Fruit fly (Drosophila melanogaster) whole organism, embryonic: ENCODE data around the gene CG9150.

Experiments
- CG10462 ChIP-seq: fragments of 200-800 bp; sonication (Bioruptor generic); optimal IDR thresholded peaks from 2 replicates; lab custom pipeline; 2016; ENCODE audit warnings: missing biosample characterization, missing genetic modification characterization
- CG11695 ChIP-seq: fragments of 200-800 bp; sonication (Bioruptor generic); IDR thresholded peaks from 3 replicates; pipeline ENCODE4 v1.3.6; 2022; ENCODE audit warnings: missing biosample characterization, missing genetic modification characterization
- CG12155 ChIP-seq: fragments of 200-800 bp; sonication (Bioruptor generic); optimal IDR thresholded peaks from 3 replicates; lab custom pipeline; 2016; ENCODE audit warnings: missing biosample characterization, missing genetic modification characterization
- CG12659 ChIP-seq: fragments of 200-800 bp; sonication (Bioruptor generic); optimal IDR thresholded peaks from 3 replicates; lab custom pipeline; 2017; ENCODE audit warnings: mild to moderate bottlenecking, missing biosample characterization, missing genetic modification reagents, missing genetic modification characterization
- CG13123 ChIP-seq: fragments of 200-800 bp; sonication (Bioruptor generic); optimal IDR thresholded peaks from 2 replicates; lab custom pipeline; 2016; ENCODE audit warnings: missing biosample characterization, missing genetic modification characterization
- CG13424 ChIP-seq: fragments of 200-800 bp; sonication (Bioruptor generic); optimal IDR thresholded peaks from 2 replicates; lab custom pipeline; 2019; ENCODE audit warnings: missing biosample characterization, mild to moderate bottlenecking, missing genetic modification characterization, moderate library complexity
- CG15601 ChIP-seq: fragments of 200-800 bp; sonication (Bioruptor generic); optimal IDR thresholded peaks from 3 replicates; lab custom pipeline; 2019; ENCODE audit warnings: missing biosample characterization, mild to moderate bottlenecking, missing genetic modification characterization, moderate library complexity
- CG1602 ChIP-seq: fragments of 200-800 bp; sonication (Bioruptor generic); optimal IDR thresholded peaks from 3 replicates; lab custom pipeline; 2016; ENCODE audit warnings: missing biosample characterization, missing genetic modification characterization
- CG16815 ChIP-seq: fragments of 200-800 bp; sonication (Bioruptor generic); optimal IDR thresholded peaks from 3 replicates; lab custom pipeline; 2017; ENCODE audit warnings: missing biosample characterization, mild to moderate bottlenecking, missing genetic modification characterization
- CG17385 ChIP-seq: fragments of 200-800 bp; sonication (Bioruptor generic); optimal IDR thresholded peaks from 3 replicates; lab custom pipeline; 2018; ENCODE audit warnings: missing biosample characterization, mild to moderate bottlenecking, missing genetic modification characterization
- CG2199 ChIP-seq: fragments of 200-800 bp; sonication (Bioruptor generic); IDR thresholded peaks from 3 replicates; pipeline ENCODE4 v1.3.6; 2022; ENCODE audit warnings: missing biosample characterization, missing genetic modification characterization
- CG2202 ChIP-seq: fragments of 200-800 bp; sonication (Bioruptor generic); optimal IDR thresholded peaks from 2 replicates; lab custom pipeline; 2018; ENCODE audit warnings: missing biosample characterization, mild to moderate bottlenecking, missing genetic modification characterization
- CG2889 ChIP-seq: fragments of 200-800 bp; sonication (Bioruptor generic); IDR thresholded peaks from 3 replicates; pipeline ENCODE4 v1.3.6; 2022; ENCODE audit warnings: missing biosample characterization, missing genetic modification characterization
- CG30020 ChIP-seq: fragments of 200-800 bp; optimal IDR thresholded peaks from 2 replicates; lab custom pipeline; 2019; ENCODE audit warnings: missing biosample characterization, mild to moderate bottlenecking, missing genetic modification characterization, moderate library complexity
- CG31365 ChIP-seq: fragments of 200-800 bp; sonication (Bioruptor generic); optimal IDR thresholded peaks from 2 replicates; lab custom pipeline; 2018; ENCODE audit warnings: missing biosample characterization, mild to moderate bottlenecking, missing genetic modification characterization
- CG6175 ChIP-seq: fragments of 200-800 bp; sonication (Bioruptor generic); IDR thresholded peaks from 3 replicates; pipeline ENCODE4 v1.3.6; 2022; ENCODE audit warnings: missing biosample characterization, missing genetic modification characterization
- CG6854 ChIP-seq: fragments of 200-800 bp; sonication (Bioruptor generic); optimal IDR thresholded peaks from 3 replicates; lab custom pipeline; 2017; ENCODE audit warnings: missing biosample characterization, mild to moderate bottlenecking, missing genetic modification characterization
- CG7928 ChIP-seq: fragments of 200-800 bp; sonication (Bioruptor generic); optimal IDR thresholded peaks from 2 replicates; lab custom pipeline; 2017; ENCODE audit warnings: missing biosample characterization, mild to moderate bottlenecking, missing genetic modification characterization
- CG7963 ChIP-seq: fragments of 200-800 bp; sonication (Bioruptor generic); IDR thresholded peaks from 3 replicates; pipeline ENCODE4 v1.3.6; 2022; ENCODE audit warnings: missing biosample characterization, missing genetic modification characterization; ENCODE audit not compliant: partially characterized antibody
- CG8359 ChIP-seq: fragments of 200-800 bp; sonication (Bioruptor generic); optimal IDR thresholded peaks from 2 replicates; lab custom pipeline; 2017; ENCODE audit warnings: missing biosample characterization, mild to moderate bottlenecking, missing genetic modification characterization, borderline replicate concordance
- CG9609 ChIP-seq: fragments of 200-800 bp; sonication (Bioruptor generic); optimal IDR thresholded peaks from 3 replicates; lab custom pipeline; 2016; ENCODE audit warnings: missing biosample characterization, missing genetic modification characterization
- CHES-1-like ChIP-seq: fragments of 200-800 bp; sonication (Bioruptor generic); optimal IDR thresholded peaks from 2 replicates; lab custom pipeline; 2016; ENCODE audit warnings: missing biosample characterization, missing genetic modification characterization
- Dfd ChIP-seq, 2 experiments: fragments of >200 bp; optimal IDR thresholded peaks; 2 replicates each; lab custom pipeline; 2017; ENCODE audit warnings: missing biosample characterization in 2 of 2, missing genetic modification characterization in 2 of 2
- Fer2 ChIP-seq: fragments of 200-800 bp; sonication (Bioruptor generic); optimal IDR thresholded peaks from 2 replicates; lab custom pipeline; 2018; ENCODE audit warnings: missing biosample characterization, mild to moderate bottlenecking, missing genetic modification characterization, moderate library complexity
- MESR4 ChIP-seq: fragments of 200-800 bp; sonication (Bioruptor generic); optimal IDR thresholded peaks from 2 replicates; lab custom pipeline; 2018; ENCODE audit warnings: missing biosample characterization, mild to moderate bottlenecking, missing genetic modification characterization, moderate library complexity
- Meics ChIP-seq: fragments of 200-800 bp; sonication (Bioruptor generic); optimal IDR thresholded peaks from 2 replicates; lab custom pipeline; 2017; ENCODE audit warnings: missing biosample characterization, mild to moderate bottlenecking, missing genetic modification characterization
- Neu2 ChIP-seq: fragments of 200-800 bp; sonication (Bioruptor generic); optimal IDR thresholded peaks from 3 replicates; lab custom pipeline; 2016; ENCODE audit warnings: missing biosample characterization, missing genetic modification characterization, borderline replicate concordance
- Sry-δ ChIP-seq: fragments of 200-800 bp; sonication (Bioruptor generic); optimal IDR thresholded peaks from 2 replicates; lab custom pipeline; 2016; ENCODE audit warnings: missing biosample characterization, missing genetic modification characterization
- Usf ChIP-seq: fragments of 200-800 bp; sonication (Bioruptor generic); optimal IDR thresholded peaks from 2 replicates; lab custom pipeline; 2017; ENCODE audit warnings: missing genotype, missing biosample characterization, missing genetic modification characterization
- abd-A ChIP-seq: fragments of 200-800 bp; sonication (Bioruptor generic); optimal IDR thresholded peaks from 3 replicates; lab custom pipeline; 2019; ENCODE audit warnings: missing biosample characterization, mild to moderate bottlenecking, missing genetic modification characterization, moderate library complexity
- ac ChIP-seq: fragments of 200-800 bp; sonication (Bioruptor generic); optimal IDR thresholded peaks from 3 replicates; lab custom pipeline; 2017; ENCODE audit warnings: missing biosample characterization, mild to moderate bottlenecking, missing genetic modification characterization
- da ChIP-seq: fragments of 200-800 bp; sonication (Bioruptor generic); optimal IDR thresholded peaks from 2 replicates; lab custom pipeline; 2016; ENCODE audit warnings: missing biosample characterization, missing genetic modification characterization
- dimm ChIP-seq: fragments of 200-800 bp; sonication (Bioruptor generic); IDR thresholded peaks from 2 replicates; pipeline ENCODE4 v1.3.6; 2022; ENCODE audit warnings: missing biosample characterization, missing genetic modification characterization
- ewg ChIP-seq: fragments of 200-800 bp; sonication (Bioruptor generic); optimal IDR thresholded peaks from 3 replicates; lab custom pipeline; 2017; ENCODE audit warnings: mild to moderate bottlenecking, missing biosample characterization, missing genetic modification reagents, missing genetic modification characterization
- gt ChIP-seq: fragments of 200-800 bp; sonication (Bioruptor generic); IDR thresholded peaks from 2 replicates; pipeline ENCODE4 v1.3.6; 2022; ENCODE audit warnings: missing biosample characterization, missing genetic modification characterization
- jumu ChIP-seq: fragments of 200-800 bp; sonication (Bioruptor generic); optimal IDR thresholded peaks from 3 replicates; lab custom pipeline; 2016; ENCODE audit warnings: missing biosample characterization, missing genetic modification characterization
- lilli ChIP-seq: fragments of 200-800 bp; sonication (Bioruptor generic); optimal IDR thresholded peaks from 3 replicates; lab custom pipeline; 2016; ENCODE audit warnings: missing biosample characterization, missing genetic modification characterization
- mam ChIP-seq: fragments of 200-800 bp; sonication (Bioruptor generic); optimal IDR thresholded peaks from 3 replicates; lab custom pipeline; 2016; ENCODE audit warnings: missing biosample characterization, missing genetic modification characterization
- mld ChIP-seq: fragments of 200-800 bp; sonication (Bioruptor generic); IDR thresholded peaks from 3 replicates; pipeline ENCODE4 v1.3.6; 2022; ENCODE audit warnings: missing biosample characterization, missing genetic modification characterization; ENCODE audit not compliant: partially characterized antibody
- odd ChIP-seq: fragments of 200-800 bp; sonication (Bioruptor generic); optimal IDR thresholded peaks from 2 replicates; lab custom pipeline; 2017; ENCODE audit warnings: missing biosample characterization, mild to moderate bottlenecking, missing genetic modification characterization
- p53 ChIP-seq: fragments of 200-800 bp; sonication (Bioruptor generic); optimal IDR thresholded peaks from 2 replicates; lab custom pipeline; 2016; ENCODE audit warnings: missing biosample characterization, missing genetic modification characterization
- pfk ChIP-seq: fragments of 200-800 bp; sonication (Bioruptor generic); optimal IDR thresholded peaks from 2 replicates; lab custom pipeline; 2018; ENCODE audit warnings: missing biosample characterization, mild to moderate bottlenecking, missing genetic modification characterization, moderate library complexity
- pita ChIP-seq: fragments of 200-800 bp; sonication (Bioruptor generic); optimal IDR thresholded peaks from 2 replicates; lab custom pipeline; 2017; ENCODE audit warnings: missing biosample characterization, mild to moderate bottlenecking, missing genetic modification characterization
- pros ChIP-seq: fragments of 200-800 bp; sonication (Bioruptor generic); optimal IDR thresholded peaks from 3 replicates; lab custom pipeline; 2019; ENCODE audit warnings: missing biosample characterization, mild to moderate bottlenecking, missing genetic modification characterization, moderate library complexity
- shn ChIP-seq: fragments of 200-800 bp; sonication (Bioruptor generic); optimal IDR thresholded peaks from 3 replicates; lab custom pipeline; 2016; ENCODE audit warnings: missing biosample characterization, missing genetic modification characterization
- slbo ChIP-seq: fragments of 200-800 bp; sonication (Bioruptor generic); IDR thresholded peaks from 2 replicates; pipeline ENCODE4 v1.3.6; 2022; ENCODE audit warnings: missing biosample characterization, missing genetic modification characterization
- slou ChIP-seq: fragments of 200-800 bp; sonication (Bioruptor generic); optimal IDR thresholded peaks from 3 replicates; lab custom pipeline; 2016; ENCODE audit warnings: missing biosample characterization, missing genetic modification characterization
- stwl ChIP-seq: fragments of 200-800 bp; sonication (Bioruptor generic); optimal IDR thresholded peaks from 3 replicates; lab custom pipeline; 2018; ENCODE audit warnings: missing biosample characterization, mild to moderate bottlenecking, missing genetic modification characterization, moderate library complexity
- zf30C ChIP-seq: fragments of 200-800 bp; sonication (Bioruptor generic); optimal IDR thresholded peaks from 3 replicates; lab custom pipeline; 2018; ENCODE audit warnings: missing biosample characterization, mild to moderate bottlenecking, missing genetic modification characterization
- zfh1 ChIP-seq: fragments of 200-800 bp; sonication (Bioruptor generic); IDR thresholded peaks from 3 replicates; pipeline ENCODE4 v1.3.6; 2022; ENCODE audit warnings: missing biosample characterization, missing genetic modification characterization

CG9150 gene

DNA sequence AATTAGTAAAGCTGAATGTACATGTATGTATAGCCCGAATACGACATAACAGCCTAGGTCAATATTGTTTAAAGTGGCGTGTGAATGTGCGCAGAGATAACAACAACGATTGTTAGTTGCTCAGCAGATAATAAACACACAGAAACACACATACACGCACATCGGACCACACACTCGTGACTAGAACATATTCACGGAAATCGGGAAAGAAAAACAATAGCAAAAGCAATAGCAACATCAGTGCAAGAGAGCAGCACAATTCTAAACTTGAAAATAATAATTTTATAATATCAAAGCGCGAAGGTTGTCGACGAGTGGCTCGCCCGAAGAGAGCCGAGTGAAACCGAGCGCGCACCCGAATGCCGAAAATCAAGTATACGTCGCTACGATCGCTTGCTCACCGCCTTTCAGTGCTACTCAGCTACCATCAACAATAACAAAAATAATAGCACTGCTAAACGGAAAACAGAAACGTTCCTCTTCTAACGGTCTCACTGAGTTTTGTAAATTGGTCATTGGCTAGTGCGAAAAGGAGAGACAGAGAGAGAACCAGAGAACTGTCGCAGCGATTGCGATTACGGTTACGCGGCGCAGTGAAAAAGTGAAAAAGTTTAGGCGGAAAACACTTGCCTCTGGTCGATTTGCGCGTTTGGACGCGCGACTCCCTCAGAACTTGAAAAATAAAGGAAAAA lies 14.7 kb upstream of the CG9150 start (continued):
- TF ChIP-seq CG6175: no peak
- no peak for TF ChIP-seq shn (GFP tag; lab: Kevin White, UChicago)
- no peak for TF ChIP-seq CG6854 (GFP tag; lab: Kevin White, UChicago)
- TF ChIP-seq Dfd (GFP tag; optimal IDR thresholded peaks at IDR 0.05; lab: Kevin White, UChicago): no peak
- TF ChIP-seq CG12155 (GFP tag; lab: Kevin White, UChicago): peak; percentile 27
- TF ChIP-seq ac (GFP tag; lab: Kevin White, UChicago): no peak
- TF ChIP-seq zfh1 (GFP tag; lab: Robert Waterston, UW): no peak
- TF ChIP-seq CG7963 (GFP tag; lab: Robert Waterston, UW): no peak
- no peak for TF ChIP-seq CG2889 (GFP tag; lab: Robert Waterston, UW)
- no peak for TF ChIP-seq CG11695 (GFP tag; lab: Robert Waterston, UW)
- no peak for TF ChIP-seq Neu2 (GFP tag; lab: Kevin White, UChicago)
- TF ChIP-seq lilli (GFP tag; lab: Kevin White, UChicago): no peak
- TF ChIP-seq zf30C: no peak
- TF ChIP-seq pita: no peak
- TF ChIP-seq slbo (GFP tag; lab: Robert Waterston, UW): no peak
- no peak for TF ChIP-seq stwl (tag; lab: Kevin White, UChicago)
- no peak for TF ChIP-seq CG10462
- TF ChIP-seq mld (GFP tag; lab: Robert Waterston, UW): no peak
- no peak for TF ChIP-seq CG31365 (tag; lab: Kevin White, UChicago)
- TF ChIP-seq CG17385: no peak
- TF ChIP-seq CG1602: no peak
- TF ChIP-seq jumu (GFP tag; lab: Kevin White, UChicago): no peak
- no peak for TF ChIP-seq CG2202 (tag; lab: Kevin White, UChicago)
- TF ChIP-seq Fer2 (tag; lab: Kevin White, UChicago): peak; percentile 7
- TF ChIP-seq abd-A (tag; lab: Kevin White, UChicago): peak; percentile 66
- TF ChIP-seq CG7928 (GFP tag; lab: Kevin White, UChicago): no peak
- TF ChIP-seq p53 (GFP tag; lab: Kevin White, UChicago): no peak
- no peak for TF ChIP-seq CG30020 (tag; lab: Kevin White, UChicago)
- TF ChIP-seq Sry-δ: no peak
- TF ChIP-seq CG15601 (tag; lab: Kevin White, UChicago): no peak
- no peak for TF ChIP-seq mam (GFP tag; lab: Kevin White, UChicago)
- TF ChIP-seq gt (GFP tag; lab: Robert Waterston, UW): no peak
- TF ChIP-seq pfk (GFP tag; lab: Kevin White, UChicago): no peak
- TF ChIP-seq CG2199 (GFP tag; lab: Robert Waterston, UW): 0 out of 3 replicates have a peak, but pooled peaks have one; percentile 24
- TF ChIP-seq MESR4: no peak
- peak; percentile 7 for TF ChIP-seq CG13424 (tag; lab: Kevin White, UChicago)
- TF ChIP-seq Usf (GFP tag; lab: Kevin White, UChicago): no peak
- TF ChIP-seq CG9609 (GFP tag; lab: Kevin White, UChicago): no peak
- TF ChIP-seq dimm (GFP tag; lab: Robert Waterston, UW): no peak
- no peak for TF ChIP-seq CG16815
- no peak for TF ChIP-seq da (GFP tag; lab: Kevin White, UChicago)
- no peak for TF ChIP-seq CG13123 (GFP tag; lab: Kevin White, UChicago)
- TF ChIP-seq Meics: peak; percentile 46
- TF ChIP-seq slou (GFP tag; lab: Kevin White, UChicago): no peak
- no peak for TF ChIP-seq CG8359
- TF ChIP-seq odd (GFP tag; lab: Kevin White, UChicago): no peak
- peak; percentile 22 for TF ChIP-seq CG12659
- TF ChIP-seq CHES-1-like (GFP tag; lab: Kevin White, UChicago): peak; percentile 0
- TF ChIP-seq ewg (GFP tag; lab: Kevin White, UChicago): no peak
- TF ChIP-seq pros (GFP tag; lab: Kevin White, UChicago): no peak
